Fruit fly (Drosophila melanogaster) whole organism, embryonic: ENCODE data around the gene CG11307.
A peak's percentile ranks its signal among the peaks of the same experiment; 100 is the strongest.

Source experiments
- ATbp ChIP-seq: fragments of 200-800 bp; sonication (Bioruptor generic); optimal IDR thresholded peaks from 2 replicates; lab custom pipeline; 2017; ENCODE audit warnings: missing biosample characterization, mild to moderate bottlenecking, missing genetic modification characterization, missing genetic modification reagents
- C15 ChIP-seq: fragments of 200-800 bp; sonication (Bioruptor generic); IDR thresholded peaks from 3 replicates; pipeline ENCODE4 v1.3.6; 2022; ENCODE audit warnings: missing biosample characterization, missing genetic modification characterization
- CG1024 ChIP-seq: fragments of 200-800 bp; sonication (Bioruptor generic); IDR thresholded peaks from 2 replicates; pipeline ENCODE4 v1.3.6; 2022; ENCODE audit warnings: missing biosample characterization, missing genetic modification characterization
- CG10654 ChIP-seq: fragments of 200-800 bp; sonication (Bioruptor generic); optimal IDR thresholded peaks from 2 replicates; lab custom pipeline; 2016; ENCODE audit warnings: missing biosample characterization, missing genetic modification characterization
- CG11093 ChIP-seq: fragments of 200-800 bp; sonication (Bioruptor generic); IDR thresholded peaks from 3 replicates; pipeline ENCODE4 v1.3.6; 2022; ENCODE audit warnings: missing biosample characterization, missing genetic modification characterization
- CG11723 ChIP-seq: fragments of 200-800 bp; sonication (Bioruptor generic); optimal IDR thresholded peaks from 2 replicates; lab custom pipeline; 2017; ENCODE audit warnings: missing biosample characterization, mild to moderate bottlenecking, missing genetic modification characterization
- CG12219 ChIP-seq: fragments of 200-800 bp; sonication (Bioruptor generic); optimal IDR thresholded peaks from 3 replicates; lab custom pipeline; 2018; ENCODE audit warnings: missing biosample characterization, mild to moderate bottlenecking, missing genetic modification characterization
- CG12236 ChIP-seq: fragments of 200-800 bp; sonication (Bioruptor generic); optimal IDR thresholded peaks from 2 replicates; lab custom pipeline; 2016; ENCODE audit warnings: missing biosample characterization, missing genetic modification characterization
- CG12744 ChIP-seq: fragments of 200-800 bp; sonication (Bioruptor generic); optimal IDR thresholded peaks from 2 replicates; lab custom pipeline; 2016; ENCODE audit warnings: missing biosample characterization, missing genetic modification characterization
- CG12769 ChIP-seq: fragments of 200-800 bp; sonication (Bioruptor generic); optimal IDR thresholded peaks from 2 replicates; lab custom pipeline; 2019; ENCODE audit warnings: missing biosample characterization, mild to moderate bottlenecking, missing genetic modification characterization, moderate library complexity
- CG13894 ChIP-seq: fragments of 200-800 bp; sonication (Bioruptor generic); optimal IDR thresholded peaks from 3 replicates; lab custom pipeline; 2018; ENCODE audit warnings: missing biosample characterization, mild to moderate bottlenecking, missing genetic modification characterization, moderate library complexity
- CG14014 ChIP-seq: fragments of 200-800 bp; sonication (Bioruptor generic); IDR thresholded peaks from 2 replicates; pipeline ENCODE4 v1.3.6; 2022; ENCODE audit warnings: missing biosample characterization, missing genetic modification characterization
- CG14860 ChIP-seq: fragments of 200-800 bp; sonication (Bioruptor generic); IDR thresholded peaks from 3 replicates; pipeline ENCODE4 v1.3.6; 2022; ENCODE audit warnings: missing biosample characterization, missing genetic modification characterization; ENCODE audit not compliant: partially characterized antibody
- CG16779 ChIP-seq: fragments of 200-800 bp; sonication (Bioruptor generic); IDR thresholded peaks from 2 replicates; pipeline ENCODE4 v1.3.6; 2022; ENCODE audit warnings: missing biosample characterization, missing genetic modification characterization
- CG30403 ChIP-seq: fragments of 200-800 bp; sonication (Bioruptor generic); optimal IDR thresholded peaks from 3 replicates; lab custom pipeline; 2016; ENCODE audit warnings: missing biosample characterization, missing genetic modification characterization
- CG30431 ChIP-seq: fragments of 200-800 bp; sonication (Bioruptor generic); optimal IDR thresholded peaks from 2 replicates; lab custom pipeline; 2017; ENCODE audit warnings: missing biosample characterization, missing genetic modification characterization
- CG3847 ChIP-seq: fragments of 200-800 bp; sonication (Bioruptor generic); IDR thresholded peaks from 2 replicates; pipeline ENCODE4 v1.3.6; 2022; ENCODE audit warnings: missing biosample characterization, missing genetic modification characterization
- CG4617 ChIP-seq: fragments of 200-800 bp; sonication (Bioruptor generic); optimal IDR thresholded peaks from 3 replicates; lab custom pipeline; 2016; ENCODE audit warnings: missing biosample characterization, missing genetic modification characterization, borderline replicate concordance
- CG6254 ChIP-seq: fragments of 200-800 bp; sonication (Bioruptor generic); optimal IDR thresholded peaks from 3 replicates; lab custom pipeline; 2017; ENCODE audit warnings: mild to moderate bottlenecking, missing biosample characterization, missing genetic modification reagents, missing genetic modification characterization
- CG6683 ChIP-seq: fragments of 200-800 bp; sonication (Bioruptor generic); optimal IDR thresholded peaks from 2 replicates; lab custom pipeline; 2017; ENCODE audit warnings: missing biosample characterization, mild to moderate bottlenecking, missing genetic modification characterization, missing genetic modification reagents
- CG9437 ChIP-seq: fragments of 200-800 bp; sonication (Bioruptor generic); optimal IDR thresholded peaks from 2 replicates; lab custom pipeline; 2018; ENCODE audit warnings: missing biosample characterization, mild to moderate bottlenecking, missing genetic modification characterization
- CG9727 ChIP-seq: fragments of 200-800 bp; sonication (Bioruptor generic); optimal IDR thresholded peaks from 3 replicates; lab custom pipeline; 2017; ENCODE audit warnings: missing biosample characterization, mild to moderate bottlenecking, missing genetic modification characterization
- CG9797 ChIP-seq: fragments of 200-800 bp; sonication (Bioruptor generic); optimal IDR thresholded peaks from 3 replicates; lab custom pipeline; 2018; ENCODE audit warnings: missing biosample characterization, mild to moderate bottlenecking, missing genetic modification characterization
- CTCF ChIP-seq: fragments of 200-800 bp; sonication (Bioruptor generic); optimal IDR thresholded peaks from 2 replicates; lab custom pipeline; 2017; ENCODE audit warnings: missing biosample characterization, mild to moderate bottlenecking, missing genetic modification characterization, moderate library complexity
- CrebB ChIP-seq: fragments of 200-800 bp; sonication (Bioruptor generic); optimal IDR thresholded peaks from 3 replicates; lab custom pipeline; 2018; ENCODE audit warnings: missing biosample characterization, mild to moderate bottlenecking, missing genetic modification characterization
- Dek ChIP-seq: fragments of 200-800 bp; sonication (Bioruptor generic); optimal IDR thresholded peaks from 3 replicates; lab custom pipeline; 2019; ENCODE audit warnings: missing biosample characterization, mild to moderate bottlenecking, missing genetic modification characterization, moderate library complexity
- Ets65A ChIP-seq: fragments of 200-800 bp; sonication (Bioruptor generic); peaks from one replicate; lab custom pipeline; 2016; ENCODE audit warnings: missing biosample characterization, missing genetic modification characterization
- Fer2 ChIP-seq: fragments of 200-800 bp; sonication (Bioruptor generic); optimal IDR thresholded peaks from 2 replicates; lab custom pipeline; 2018; ENCODE audit warnings: missing biosample characterization, mild to moderate bottlenecking, missing genetic modification characterization, moderate library complexity
- Gsc ChIP-seq: fragments of 200-800 bp; sonication (Bioruptor generic); IDR thresholded peaks from 2 replicates; pipeline ENCODE4 v1.3.6; 2022; ENCODE audit warnings: missing biosample characterization, missing genetic modification characterization
- H2.0 ChIP-seq: fragments of 200-800 bp; sonication (Bioruptor generic); IDR thresholded peaks from 2 replicates; pipeline ENCODE4 v1.3.6; 2022; ENCODE audit warnings: missing biosample characterization, missing genetic modification characterization
- HHEX ChIP-seq: fragments of 200-800 bp; sonication (Bioruptor generic); optimal IDR thresholded peaks from 3 replicates; lab custom pipeline; 2017; ENCODE audit warnings: missing biosample characterization, mild to moderate bottlenecking, missing genetic modification characterization, missing genetic modification reagents
- HLH3B ChIP-seq: fragments of 200-800 bp; sonication (Bioruptor generic); IDR thresholded peaks from 2 replicates; pipeline ENCODE4 v1.3.6; 2022; ENCODE audit warnings: missing biosample characterization, missing genetic modification characterization
- Opbp ChIP-seq: fragments of 200-800 bp; sonication (Bioruptor generic); IDR thresholded peaks from 3 replicates; pipeline ENCODE4 v1.3.6; 2022; ENCODE audit warnings: missing biosample characterization, missing genetic modification characterization; ENCODE audit not compliant: partially characterized antibody
- Ravus ChIP-seq: fragments of 200-800 bp; sonication (Bioruptor generic); IDR thresholded peaks from 2 replicates; pipeline ENCODE4 v1.3.6; 2022; ENCODE audit warnings: missing biosample characterization, missing genetic modification characterization
- Sry-δ ChIP-seq: fragments of 200-800 bp; sonication (Bioruptor generic); optimal IDR thresholded peaks from 2 replicates; lab custom pipeline; 2016; ENCODE audit warnings: missing biosample characterization, missing genetic modification characterization
- bab2 ChIP-seq: fragments of 200-800 bp; sonication (Bioruptor generic); optimal IDR thresholded peaks from 2 replicates; lab custom pipeline; 2016; ENCODE audit warnings: missing biosample characterization, missing genetic modification characterization
- cad ChIP-seq: fragments of >200 bp; optimal IDR thresholded peaks from 2 replicates; lab custom pipeline; 2017; ENCODE audit warnings: missing biosample characterization, missing genetic modification characterization
- cato ChIP-seq: fragments of 200-800 bp; sonication (Bioruptor generic); optimal IDR thresholded peaks from 2 replicates; lab custom pipeline; 2016; ENCODE audit warnings: missing biosample characterization, missing genetic modification characterization, borderline replicate concordance
- chinmo ChIP-seq: fragments of 200-800 bp; sonication (Bioruptor generic); IDR thresholded peaks from 4 replicates; pipeline ENCODE4 v1.3.6; 2022; ENCODE audit warnings: missing biosample characterization, missing genetic modification characterization; ENCODE audit not compliant: partially characterized antibody
- chn ChIP-seq: fragments of 200-800 bp; sonication (Bioruptor generic); optimal IDR thresholded peaks from 2 replicates; lab custom pipeline; 2016; ENCODE audit warnings: missing biosample characterization, missing genetic modification characterization
- da ChIP-seq: fragments of 200-800 bp; sonication (Bioruptor generic); optimal IDR thresholded peaks from 2 replicates; lab custom pipeline; 2016; ENCODE audit warnings: missing biosample characterization, missing genetic modification characterization
- dm ChIP-seq: fragments of 200-800 bp; sonication (Bioruptor generic); optimal IDR thresholded peaks from 3 replicates; lab custom pipeline; 2016; ENCODE audit warnings: missing biosample characterization, missing genetic modification characterization
- emc ChIP-seq: fragments of 200-800 bp; sonication (Bioruptor generic); optimal IDR thresholded peaks from 2 replicates; lab custom pipeline; 2016; ENCODE audit warnings: missing biosample characterization, missing genetic modification characterization
- exex ChIP-seq: fragments of 200-800 bp; sonication (Bioruptor generic); optimal IDR thresholded peaks from 4 replicates; lab custom pipeline; 2018; ENCODE audit warnings: missing biosample characterization, mild to moderate bottlenecking, missing genetic modification characterization, moderate library complexity
- eyg ChIP-seq: fragments of 200-800 bp; sonication (Bioruptor generic); optimal IDR thresholded peaks from 3 replicates; lab custom pipeline; 2016; ENCODE audit warnings: missing biosample characterization, missing genetic modification characterization
- gro ChIP-seq: fragments of 200-800 bp; sonication (Bioruptor generic); optimal IDR thresholded peaks from 2 replicates; lab custom pipeline; 2016; ENCODE audit warnings: missing biosample characterization, missing genetic modification characterization
- h ChIP-seq: fragments of >200 bp; optimal IDR thresholded peaks from 2 replicates; lab custom pipeline; 2017
- oc ChIP-seq: fragments of 200-800 bp; sonication (Bioruptor generic); optimal IDR thresholded peaks from 2 replicates; lab custom pipeline; 2018; ENCODE audit warnings: missing biosample characterization, mild to moderate bottlenecking, missing genetic modification characterization, moderate library complexity
- psq ChIP-seq: fragments of 200-800 bp; sonication (Bioruptor generic); optimal IDR thresholded peaks from 2 replicates; lab custom pipeline; 2017; ENCODE audit warnings: missing biosample characterization, missing genetic modification characterization
- pzg ChIP-seq: fragments of 200-800 bp; sonication (Bioruptor generic); optimal IDR thresholded peaks from 3 replicates; lab custom pipeline; 2018; ENCODE audit warnings: missing biosample characterization, mild to moderate bottlenecking, missing genetic modification characterization, moderate library complexity
- toy ChIP-seq: fragments of 200-800 bp; sonication (Bioruptor generic); IDR thresholded peaks from 2 replicates; pipeline ENCODE4 v1.3.6; 2022; ENCODE audit warnings: missing biosample characterization, missing genetic modification characterization
- usp ChIP-seq: fragments of >200 bp; optimal IDR thresholded peaks from 2 replicates; lab custom pipeline; 2017; ENCODE audit warnings: missing biosample characterization, missing genetic modification characterization
- vvl ChIP-seq: fragments of 200-800 bp; sonication (Bioruptor generic); IDR thresholded peaks from 2 replicates; pipeline ENCODE4 v1.3.6; 2022; ENCODE audit warnings: missing biosample characterization, missing genetic modification characterization

Gene CG11307

DNA sequence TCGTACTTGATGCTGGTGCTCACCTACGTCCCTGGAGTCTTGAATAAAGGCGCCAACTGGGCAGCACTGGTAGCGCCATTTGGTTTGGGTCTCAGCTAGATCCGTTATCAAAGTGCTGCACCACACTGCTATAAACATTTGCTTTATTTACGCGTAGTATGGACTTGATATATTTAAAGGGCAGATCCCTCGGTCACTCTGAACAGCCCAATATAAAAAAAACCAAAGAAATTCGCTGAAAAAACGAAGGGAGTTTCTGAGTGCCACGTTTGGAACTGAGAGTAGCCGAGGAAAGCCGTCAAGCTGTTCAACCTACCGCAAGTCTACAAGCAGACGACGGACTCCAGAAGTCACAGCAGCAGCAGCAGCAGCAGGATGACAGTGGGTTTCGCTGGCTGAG lies 23.4 kb downstream of the CG11307 start, which contains the start of gene Atox1 (continued):
- TF ChIP-seq CG9727 (GFP tag; lab: Kevin White, UChicago) (no peak), CG30403 (GFP tag; lab: Kevin White, UChicago) (peak; percentile 5), HHEX (GFP tag; lab: Kevin White, UChicago) (peak; percentile 6), ATbp (GFP tag; lab: Kevin White, UChicago) (no peak), da (GFP tag; lab: Kevin White, UChicago) (peak; percentile 21), HLH3B (GFP tag; lab: Robert Waterston, UW) (peak; percentile 38; the same call in 1 of the 2 replicates), H2.0 (GFP tag; lab: Robert Waterston, UW) (peak; percentile 43; the same call in 1 of the 2 replicates), vvl (GFP tag; lab: Robert Waterston, UW) (0 out of 2 replicates have a peak, but pooled peaks have one; percentile 52), CG9797 (GFP tag; lab: Kevin White, UChicago) (peak; percentile 83), Ets65A (GFP tag; lab: Kevin White, UChicago) (peak; percentile 83), Ravus (GFP tag; lab: Robert Waterston, UW) (no peak), CG6254 (no peak), Opbp (GFP tag; lab: Robert Waterston, UW) (peak; percentile 55; the same call in 1 of the 3 replicates), h (lab: Kevin White, UChicago) (no peak), bab2 (GFP tag; lab: Kevin White, UChicago) (no peak), CG6683 (GFP tag; lab: Kevin White, UChicago) (peak; percentile 22), usp (GFP tag; lab: Kevin White, UChicago) (no peak), CG12769 (tag; lab: Kevin White, UChicago) (no peak), CG30431 (GFP tag; lab: Kevin White, UChicago) (no peak), exex (no peak), chn (GFP tag; lab: Kevin White, UChicago) (no peak), Sry-δ (GFP tag; lab: Kevin White, UChicago) (peak; percentile 54), cad (peak; percentile 8), CG16779 (no peak), CG4617 (GFP tag; lab: Kevin White, UChicago) (peak; percentile 73), oc (no peak), toy (GFP tag; lab: Robert Waterston, UW) (no peak), eyg (GFP tag; lab: Kevin White, UChicago) (no peak), dm (GFP tag; lab: Kevin White, UChicago) (peak; percentile 35), CG14014 (GFP tag; lab: Robert Waterston, UW) (0 out of 2 replicates have a peak, but pooled peaks have one; percentile 23), CG12219 (GFP tag; lab: Kevin White, UChicago) (no peak), psq (GFP tag; lab: Kevin White, UChicago) (no peak), CG10654 (no peak), CG11093 (GFP tag; lab: Robert Waterston, UW) (no peak), gro (GFP tag; lab: Kevin White, UChicago) (peak; percentile 6), pzg (GFP tag; lab: Kevin White, UChicago) (peak; percentile 96), Dek (peak; percentile 52), CG1024 (GFP tag; lab: Robert Waterston, UW) (no peak), CG11723 (GFP tag; lab: Kevin White, UChicago) (no peak), Fer2 (tag; lab: Kevin White, UChicago) (peak; percentile 35), CG3847 (GFP tag; lab: Robert Waterston, UW) (peak; percentile 77), CTCF (GFP tag; lab: Kevin White, UChicago) (peak; percentile 86), CrebB (peak; percentile 55), Gsc (no peak), CG12236 (GFP tag; lab: Kevin White, UChicago) (no peak), cato (GFP tag; lab: Kevin White, UChicago) (no peak), CG13894 (peak; percentile 79), chinmo (GFP tag; lab: Robert Waterston, UW) (0 out of 4 replicates have a peak, but pooled peaks have one; percentile 40), CG12744 (GFP tag; lab: Kevin White, UChicago) (no peak), C15 (GFP tag; lab: Robert Waterston, UW) (no peak), CG14860 (no peak), emc (GFP tag; lab: Kevin White, UChicago) (no peak), CG9437 (GFP tag; lab: Kevin White, UChicago) (no peak)
